Fruit fly (Drosophila melanogaster) whole organism, embryonic: Measurements from ENCODE around the gene CG12299.
A peak's percentile ranks its signal among the peaks of the same experiment; 100 is the strongest.

Experiments
- Asciz ChIP-seq: fragments of 200-800 bp; sonication (Bioruptor generic); optimal IDR thresholded peaks from 2 replicates; lab custom pipeline; 2017; ENCODE audit warnings: missing biosample characterization, mild to moderate bottlenecking, missing genetic modification characterization, missing genetic modification reagents
- Bgb ChIP-seq: fragments of 200-800 bp; sonication (Bioruptor generic); IDR thresholded peaks from 2 replicates; pipeline ENCODE4 v1.3.6; 2022; ENCODE audit warnings: missing biosample characterization, missing genetic modification characterization; ENCODE audit not compliant: partially characterized antibody
- CG10209 ChIP-seq: fragments of 200-800 bp; sonication (Bioruptor generic); optimal IDR thresholded peaks from 3 replicates; lab custom pipeline; 2017; ENCODE audit warnings: missing biosample characterization, mild to moderate bottlenecking, missing genetic modification characterization, missing genetic modification reagents
- CG10979 ChIP-seq: fragments of 200-800 bp; sonication (Bioruptor generic); optimal IDR thresholded peaks from 2 replicates; lab custom pipeline; 2018; ENCODE audit warnings: missing biosample characterization, mild to moderate bottlenecking, missing genetic modification characterization, moderate library complexity
- CG1233 ChIP-seq: fragments of 200-800 bp; sonication (Bioruptor generic); optimal IDR thresholded peaks from 4 replicates; lab custom pipeline; 2018; ENCODE audit warnings: missing biosample characterization, mild to moderate bottlenecking, missing genetic modification characterization
- CG13296 ChIP-seq: fragments of 200-800 bp; sonication (Bioruptor generic); optimal IDR thresholded peaks from 3 replicates; lab custom pipeline; 2018; ENCODE audit warnings: missing biosample characterization, mild to moderate bottlenecking, missing genetic modification characterization
- CG13424 ChIP-seq: fragments of 200-800 bp; sonication (Bioruptor generic); optimal IDR thresholded peaks from 2 replicates; lab custom pipeline; 2019; ENCODE audit warnings: missing biosample characterization, mild to moderate bottlenecking, missing genetic modification characterization, moderate library complexity
- CG14710 ChIP-seq: fragments of 200-800 bp; sonication (Bioruptor generic); optimal IDR thresholded peaks from 3 replicates; lab custom pipeline; 2019; ENCODE audit warnings: missing biosample characterization, mild to moderate bottlenecking, missing genetic modification characterization, moderate library complexity
- CG15514 ChIP-seq: fragments of 200-800 bp; sonication (Bioruptor generic); optimal IDR thresholded peaks from 3 replicates; lab custom pipeline; 2017; ENCODE audit warnings: missing biosample characterization, missing genetic modification characterization, mild to moderate bottlenecking, moderate library complexity, missing genetic modification reagents
- CG17328 ChIP-seq: fragments of 200-800 bp; sonication (Bioruptor generic); IDR thresholded peaks from 2 replicates; pipeline ENCODE4 v1.3.6; 2022; ENCODE audit warnings: missing biosample characterization, missing genetic modification characterization
- CG18764 ChIP-seq: fragments of 200-800 bp; sonication (Bioruptor generic); optimal IDR thresholded peaks from 3 replicates; lab custom pipeline; 2016; ENCODE audit warnings: missing biosample characterization, missing genetic modification characterization
- CG2678 ChIP-seq: fragments of 200-800 bp; sonication (Bioruptor generic); optimal IDR thresholded peaks from 3 replicates; lab custom pipeline; 2019; ENCODE audit warnings: missing biosample characterization, mild to moderate bottlenecking, missing genetic modification characterization, moderate library complexity
- CG2889 ChIP-seq: fragments of 200-800 bp; sonication (Bioruptor generic); IDR thresholded peaks from 3 replicates; pipeline ENCODE4 v1.3.6; 2022; ENCODE audit warnings: missing biosample characterization, missing genetic modification characterization
- CG31365 ChIP-seq: fragments of 200-800 bp; sonication (Bioruptor generic); optimal IDR thresholded peaks from 2 replicates; lab custom pipeline; 2018; ENCODE audit warnings: missing biosample characterization, mild to moderate bottlenecking, missing genetic modification characterization
- CG32767 ChIP-seq: fragments of 200-800 bp; sonication (Bioruptor generic); IDR thresholded peaks from 2 replicates; pipeline ENCODE4 v1.3.6; 2022; ENCODE audit warnings: missing biosample characterization, missing genetic modification characterization
- CG9876 ChIP-seq: fragments of 200-800 bp; sonication (Bioruptor generic); optimal IDR thresholded peaks from 2 replicates; lab custom pipeline; 2016; ENCODE audit warnings: missing biosample characterization, missing genetic modification characterization
- D19A ChIP-seq: fragments of 200-800 bp; optimal IDR thresholded peaks from 3 replicates; lab custom pipeline; 2019; ENCODE audit warnings: missing biosample characterization, mild to moderate bottlenecking, missing genetic modification characterization, moderate library complexity
- Dbx ChIP-seq: fragments of 200-800 bp; sonication (Bioruptor generic); IDR thresholded peaks from 3 replicates; pipeline ENCODE4 v1.3.6; 2022; ENCODE audit warnings: missing biosample characterization, missing genetic modification characterization
- Dip2 ChIP-seq: fragments of 200-800 bp; sonication (Bioruptor generic); IDR thresholded peaks from 2 replicates; pipeline ENCODE4 v1.3.6; 2022; ENCODE audit warnings: missing biosample characterization, missing genetic modification characterization
- Ets65A ChIP-seq: fragments of 200-800 bp; sonication (Bioruptor generic); peaks from one replicate; lab custom pipeline; 2016; ENCODE audit warnings: missing biosample characterization, missing genetic modification characterization
- Ets97D ChIP-seq: fragments of 200-800 bp; sonication (Bioruptor generic); optimal IDR thresholded peaks from 3 replicates; lab custom pipeline; 2016; ENCODE audit warnings: missing biosample characterization, missing genetic modification characterization
- Gsc ChIP-seq: fragments of 200-800 bp; sonication (Bioruptor generic); IDR thresholded peaks from 2 replicates; pipeline ENCODE4 v1.3.6; 2022; ENCODE audit warnings: missing biosample characterization, missing genetic modification characterization
- HLHmδ ChIP-seq: fragments of 200-800 bp; sonication (Bioruptor generic); optimal IDR thresholded peaks from 2 replicates; lab custom pipeline; 2018; ENCODE audit warnings: missing biosample characterization, mild to moderate bottlenecking, missing genetic modification characterization, moderate library complexity
- Hmx ChIP-seq: fragments of 200-800 bp; sonication (Bioruptor generic); optimal IDR thresholded peaks from 2 replicates; lab custom pipeline; 2016; ENCODE audit warnings: missing biosample characterization, missing genetic modification characterization
- Hr3 ChIP-seq: fragments of 200-800 bp; sonication (Bioruptor generic); optimal IDR thresholded peaks from 3 replicates; lab custom pipeline; 2016; ENCODE audit warnings: missing biosample characterization, missing genetic modification characterization
- Hr39 ChIP-seq: fragments of >200 bp; optimal IDR thresholded peaks from 2 replicates; lab custom pipeline; 2017
- Max ChIP-seq: fragments of 200-800 bp; sonication (Bioruptor generic); optimal IDR thresholded peaks from 2 replicates; lab custom pipeline; 2016; ENCODE audit warnings: missing biosample characterization, mild to moderate bottlenecking, missing genetic modification characterization
- Oaz ChIP-seq: fragments of 200-800 bp; sonication (Bioruptor generic); IDR thresholded peaks from 2 replicates; pipeline ENCODE4 v1.3.6; 2022; ENCODE audit warnings: missing biosample characterization, missing genetic modification characterization
- Opbp ChIP-seq: fragments of 200-800 bp; sonication (Bioruptor generic); IDR thresholded peaks from 3 replicates; pipeline ENCODE4 v1.3.6; 2022; ENCODE audit warnings: missing biosample characterization, missing genetic modification characterization; ENCODE audit not compliant: partially characterized antibody
- Rfx ChIP-seq: fragments of 200-800 bp; sonication (Bioruptor generic); IDR thresholded peaks from 2 replicates; pipeline ENCODE4 v1.3.6; 2022; ENCODE audit warnings: missing biosample characterization, missing genetic modification characterization
- Sin3A ChIP-seq: fragments of >200 bp; optimal IDR thresholded peaks from 2 replicates; lab custom pipeline; 2018
- Stat92E ChIP-seq, 3 experiments: fragments of >200 bp in 2 of 3; fragments of 200-800 bp in 1 of 3; sonication (Bioruptor generic) in 1 of 3; optimal IDR thresholded peaks; 2 replicates each; lab custom pipeline; 2017 to 2019; ENCODE audit warnings: missing biosample characterization in 3 of 3, missing genetic modification characterization in 3 of 3, mild to moderate bottlenecking in 1 of 3, moderate library complexity in 1 of 3
- Taf1 ChIP-seq: fragments of 200-800 bp; sonication (Bioruptor generic); IDR thresholded peaks from 2 replicates; pipeline ENCODE4 v1.3.6; 2022; ENCODE audit warnings: missing biosample characterization, missing genetic modification characterization
- aop ChIP-seq: fragments of 200-800 bp; sonication (Bioruptor generic); IDR thresholded peaks from 2 replicates; pipeline ENCODE4 v1.3.6; 2022; ENCODE audit warnings: missing biosample characterization, missing genetic modification characterization
- ash1 ChIP-seq: fragments of 200-800 bp; sonication (Bioruptor generic); optimal IDR thresholded peaks from 2 replicates; lab custom pipeline; 2018; ENCODE audit warnings: missing biosample characterization, mild to moderate bottlenecking, missing genetic modification characterization
- bab2 ChIP-seq: fragments of 200-800 bp; sonication (Bioruptor generic); optimal IDR thresholded peaks from 2 replicates; lab custom pipeline; 2016; ENCODE audit warnings: missing biosample characterization, missing genetic modification characterization
- br ChIP-seq: fragments of >200 bp; optimal IDR thresholded peaks from 2 replicates; lab custom pipeline; 2017
- chif ChIP-seq, 2 experiments: fragments of 200-800 bp; sonication (Bioruptor generic); optimal IDR thresholded peaks; 3 replicates each; lab custom pipeline; 2016; ENCODE audit warnings: missing biosample characterization in 2 of 2, missing genetic modification characterization in 2 of 2
- croc ChIP-seq: fragments of 200-800 bp; sonication (Bioruptor generic); conservative IDR thresholded peaks from 3 replicates; pipeline ENCODE4 v1.3.6; 2022; ENCODE audit warnings: missing biosample characterization, missing genetic modification characterization
- ems ChIP-seq: fragments of 200-800 bp; sonication (Bioruptor generic); optimal IDR thresholded peaks from 3 replicates; lab custom pipeline; 2016; ENCODE audit warnings: missing biosample characterization, missing genetic modification characterization
- esg ChIP-seq: fragments of 200-800 bp; sonication (Bioruptor generic); conservative IDR thresholded peaks from 2 replicates; pipeline ENCODE4 v1.3.6; 2022; ENCODE audit warnings: missing biosample characterization, missing genetic modification characterization
- hth ChIP-seq: fragments of >200 bp; optimal IDR thresholded peaks from 2 replicates; lab custom pipeline; 2017; ENCODE audit warnings: inconsistent platforms
- inv ChIP-seq: fragments of 200-800 bp; sonication (Bioruptor generic); IDR thresholded peaks from 2 replicates; pipeline ENCODE4 v1.3.6; 2022; ENCODE audit warnings: missing biosample characterization, missing genetic modification characterization; ENCODE audit not compliant: partially characterized antibody
- kah ChIP-seq: fragments of 200-800 bp; sonication (Bioruptor generic); optimal IDR thresholded peaks from 2 replicates; lab custom pipeline; 2018; ENCODE audit warnings: missing biosample characterization, mild to moderate bottlenecking, missing genetic modification characterization
- p53 ChIP-seq: fragments of 200-800 bp; sonication (Bioruptor generic); optimal IDR thresholded peaks from 2 replicates; lab custom pipeline; 2016; ENCODE audit warnings: missing biosample characterization, missing genetic modification characterization
- sens ChIP-seq: fragments of 200-800 bp; sonication (Bioruptor generic); peaks from one replicate; lab custom pipeline; 2016; ENCODE audit warnings: missing biosample characterization, missing genetic modification characterization
- sim ChIP-seq: fragments of 200-800 bp; sonication (Bioruptor generic); IDR thresholded peaks from 2 replicates; pipeline ENCODE4 v1.3.6; 2022; ENCODE audit warnings: missing biosample characterization, missing genetic modification characterization
- toy ChIP-seq: fragments of 200-800 bp; sonication (Bioruptor generic); IDR thresholded peaks from 2 replicates; pipeline ENCODE4 v1.3.6; 2022; ENCODE audit warnings: missing biosample characterization, missing genetic modification characterization
- vfl ChIP-seq: fragments of 200-800 bp; sonication (Bioruptor generic); optimal IDR thresholded peaks from 2 replicates; lab custom pipeline; 2016; ENCODE audit warnings: missing biosample characterization, missing genetic modification characterization
- vnd ChIP-seq: fragments of 200-800 bp; sonication (Bioruptor generic); IDR thresholded peaks from 3 replicates; pipeline ENCODE4 v1.3.6; 2022; ENCODE audit warnings: missing biosample characterization, missing genetic modification characterization; ENCODE audit not compliant: partially characterized antibody
- wek ChIP-seq: fragments of 200-800 bp; sonication (Bioruptor generic); optimal IDR thresholded peaks from 3 replicates; lab custom pipeline; 2018; ENCODE audit warnings: missing biosample characterization, mild to moderate bottlenecking, missing genetic modification characterization, moderate library complexity
- z ChIP-seq: fragments of 200-800 bp; sonication (Bioruptor generic); IDR thresholded peaks from 3 replicates; pipeline ENCODE4 v1.3.6; 2022; ENCODE audit warnings: missing biosample characterization, missing genetic modification characterization
- zen ChIP-seq: fragments of 200-800 bp; sonication (Bioruptor generic); optimal IDR thresholded peaks from 3 replicates; lab custom pipeline; 2018; ENCODE audit warnings: missing biosample characterization, mild to moderate bottlenecking, missing genetic modification characterization, moderate library complexity

Gene CG12299

DNA sequence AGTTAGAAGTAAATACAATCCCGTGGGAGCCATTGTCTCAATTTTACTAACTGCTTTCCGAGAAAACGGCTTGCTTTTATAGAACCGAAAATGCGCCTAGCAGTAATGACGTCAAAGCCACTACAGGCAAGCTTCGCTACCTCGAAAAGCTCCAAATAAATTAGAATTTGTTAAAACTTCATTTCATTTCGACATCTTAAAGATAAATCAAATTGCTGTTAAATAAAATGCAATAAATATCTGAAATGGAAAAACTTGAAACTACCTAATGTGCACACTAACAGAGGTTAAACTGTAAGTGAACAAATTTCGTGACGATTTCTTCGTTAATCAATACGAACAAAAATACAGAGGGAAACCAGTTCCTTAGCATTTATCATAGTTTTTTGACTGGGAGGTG is 39.2 kb upstream of the CG12299 start, which contains the start of gene CG7300:
TSS of gene CG7300 (minus strand) at position 52 of the 400 bp plus-strand sequence.
- TF ChIP-seq Max (GFP tag; lab: Kevin White, UChicago): peak; percentile 16
- TF ChIP-seq br (lab: Kevin White, UChicago): no peak
- TF ChIP-seq wek (GFP tag; lab: Kevin White, UChicago): no peak
- no peak for TF ChIP-seq CG31365 (tag; lab: Kevin White, UChicago)
- TF ChIP-seq hth (lab: Kevin White, UChicago): no peak
- TF ChIP-seq sim (GFP tag; lab: Robert Waterston, UW): no peak
- no peak for TF ChIP-seq Dbx
- no peak for TF ChIP-seq HLHmδ (GFP tag; lab: Kevin White, UChicago)
- no peak for TF ChIP-seq kah (GFP tag; lab: Kevin White, UChicago)
- peak; percentile 24 for TF ChIP-seq bab2 (GFP tag; lab: Kevin White, UChicago)
- TF ChIP-seq CG15514: peak; percentile 23
- TF ChIP-seq Opbp (GFP tag; lab: Robert Waterston, UW): no peak
- TF ChIP-seq chif (GFP tag; optimal IDR thresholded peaks at IDR 0.05; lab: Kevin White, UChicago): peak; percentile 26 to 40
- TF ChIP-seq zen (tag; lab: Kevin White, UChicago): no peak
- peak; percentile 15 for TF ChIP-seq Hr3
- peak; percentile 40 for TF ChIP-seq CG13424
- peak; percentile 90 for TF ChIP-seq Ets65A (GFP tag; lab: Kevin White, UChicago)
- TF ChIP-seq Gsc (GFP tag; lab: Robert Waterston, UW): no peak
- TF ChIP-seq Hr39 (lab: Kevin White, UChicago): no peak
- no peak for TF ChIP-seq D19A (tag; lab: Kevin White, UChicago)
- TF ChIP-seq CG1233 (GFP tag; lab: Kevin White, UChicago): peak; percentile 52
- no peak for TF ChIP-seq vfl (GFP tag; lab: Kevin White, UChicago)
- peak; percentile 72 for TF ChIP-seq Taf1 (GFP tag; lab: Robert Waterston, UW)
- peak; percentile 49 for TF ChIP-seq CG17328 (GFP tag; lab: Robert Waterston, UW)
- no peak for TF ChIP-seq Asciz
- TF ChIP-seq vnd (GFP tag; lab: Robert Waterston, UW): no peak
- no peak for TF ChIP-seq ash1
- no peak for TF ChIP-seq z (GFP tag; lab: Robert Waterston, UW)
- no peak for TF ChIP-seq Dip2 (GFP tag; lab: Robert Waterston, UW)
- TF ChIP-seq CG14710: peak; percentile 8
- peak; percentile 31 for TF ChIP-seq CG10209
- peak; percentile 29 for TF ChIP-seq ems (GFP tag; lab: Kevin White, UChicago)
- peak; percentile 89 for TF ChIP-seq Rfx
- TF ChIP-seq aop: no peak
- TF ChIP-seq toy: no peak
- TF ChIP-seq Oaz (GFP tag; lab: Robert Waterston, UW): no peak
- no peak for TF ChIP-seq p53 (GFP tag; lab: Kevin White, UChicago)
- no peak for TF ChIP-seq CG9876 (GFP tag; lab: Kevin White, UChicago)
- TF ChIP-seq CG32767 (GFP tag; lab: Robert Waterston, UW): no peak
- no peak for TF ChIP-seq Hmx (GFP tag; lab: Kevin White, UChicago)
- no peak for TF ChIP-seq Ets97D (GFP tag; lab: Kevin White, UChicago)
- no peak for TF ChIP-seq CG13296
- no peak for TF ChIP-seq Sin3A (lab: Kevin White, UChicago)
- peak; percentile 54 for TF ChIP-seq CG10979 (tag; lab: Kevin White, UChicago)
- TF ChIP-seq Stat92E (GFP tag; optimal IDR thresholded peaks at IDR 0.05; lab: Kevin White, UChicago): no peak
- peak; percentile 74 for TF ChIP-seq CG2678 (tag; lab: Kevin White, UChicago)
- TF ChIP-seq CG2889 (GFP tag; lab: Robert Waterston, UW): 0 out of 3 replicates have a peak, but pooled peaks have one; percentile 27
- no peak for TF ChIP-seq inv (GFP tag; lab: Robert Waterston, UW)
- peak; percentile 24; the same call in 1 of the 2 replicates for TF ChIP-seq esg (GFP tag; lab: Robert Waterston, UW)
- peak; percentile 80 for TF ChIP-seq sens
- TF ChIP-seq CG18764 (GFP tag; lab: Kevin White, UChicago): no peak
- no peak for TF ChIP-seq Bgb
- no peak; the same call in 2 of the 3 replicates for TF ChIP-seq croc
